Worm (Caenorhabditis elegans) whole organism, L1 larva: ENCODE data around the gene set-13.
A peak's percentile ranks its signal among the peaks of the same experiment; 100 is the strongest.

Source experiments
- aly-2 ChIP-seq: fragments of 150-350 bp; optimal IDR thresholded peaks from 2 replicates; lab custom pipeline; 2014; ENCODE audit warnings: missing biosample characterization, missing genetic modification characterization
- ama-1 ChIP-seq: fragments of 150-350 bp; optimal IDR thresholded peaks from 2 replicates; lab custom pipeline; 2014
- blmp-1 ChIP-seq: fragments of 150-350 bp; optimal IDR thresholded peaks from 2 replicates; lab custom pipeline; 2014; ENCODE audit warnings: missing biosample characterization, missing genetic modification characterization
- ceh-63 ChIP-seq: fragments of 200-800 bp; sonication (Bioruptor generic); optimal IDR thresholded peaks from 2 replicates; lab custom pipeline; 2018; ENCODE audit warnings: mild to moderate bottlenecking, missing genetic modification characterization, missing compliant biosample characterization
- ceh-82 ChIP-seq, 3 experiments: fragments of 150-350 bp in 1 of 3; sonication (generic microtip) in 2 of 3; optimal IDR thresholded peaks; 2 replicates each; lab custom pipeline; 2014 to 2017; ENCODE audit warnings: missing biosample characterization in 3 of 3, missing genetic modification characterization in 3 of 3
- ceh-90 ChIP-seq: sonication (generic microtip); optimal IDR thresholded peaks from 2 replicates; lab custom pipeline; 2016; ENCODE audit warnings: missing genetic modification characterization, missing compliant biosample characterization
- ces-1 ChIP-seq: fragments of 150-350 bp; optimal IDR thresholded peaks from 2 replicates; lab custom pipeline; 2014; ENCODE audit warnings: missing biosample characterization, missing genetic modification reagents, missing genetic modification characterization
- dpl-1 ChIP-seq, 3 experiments: fragments of 150-350 bp in 2 of 3; sonication (generic microtip) in 1 of 3; optimal IDR thresholded peaks; 2 replicates each; lab custom pipeline; 2014 to 2017; ENCODE audit warnings: missing biosample characterization in 3 of 3, missing genetic modification characterization in 3 of 3, missing genetic modification reagents in 3 of 3
- dsc-1 ChIP-seq: sonication (generic microtip); optimal IDR thresholded peaks from 2 replicates; lab custom pipeline; 2016; ENCODE audit warnings: mild to moderate bottlenecking, missing genetic modification characterization, missing compliant biosample characterization
- efl-1 ChIP-seq, 4 experiments: fragments of 150-350 bp; optimal IDR thresholded peaks in 3 of 4; peaks in 1 of 4; 1 replicate in 1 of 4; 2 replicates in 3 of 4; lab custom pipeline; 2014; ENCODE audit warnings: missing biosample characterization in 2 of 4, missing genetic modification characterization in 2 of 4, missing genetic modification reagents in 2 of 4
- efl-3 ChIP-seq: fragments of 200-800 bp; sonication (Bioruptor generic); optimal IDR thresholded peaks from 2 replicates; lab custom pipeline; 2018; ENCODE audit warnings: mild to moderate bottlenecking, missing genetic modification characterization, missing compliant biosample characterization
- ets-5 ChIP-seq: fragments of 200-800 bp; sonication (Bioruptor generic); IDR thresholded peaks from 2 replicates; pipeline ENCODE4 v1.3.6; 2022; ENCODE audit warnings: missing genetic modification characterization, missing compliant biosample characterization
- fkh-4 ChIP-seq: sonication (generic microtip); optimal IDR thresholded peaks from 2 replicates; lab custom pipeline; 2016; ENCODE audit warnings: missing compliant biosample characterization, missing genetic modification characterization, borderline replicate concordance
- fkh-8 ChIP-seq: sonication (generic microtip); optimal IDR thresholded peaks from 2 replicates; lab custom pipeline; 2016; ENCODE audit warnings: mild to moderate bottlenecking, missing genetic modification characterization, missing compliant biosample characterization
- isw-1 ChIP-seq: fragments of 200-800 bp; sonication (Bioruptor generic); IDR thresholded peaks from 2 replicates; pipeline ENCODE4 v1.3.6; 2022; ENCODE audit warnings: missing genetic modification characterization, missing compliant biosample characterization
- lin-14 ChIP-seq: fragments of 200-800 bp; sonication (Bioruptor generic); optimal IDR thresholded peaks from 2 replicates; lab custom pipeline; 2018; ENCODE audit warnings: mild to moderate bottlenecking, missing genetic modification characterization, moderate library complexity, missing compliant biosample characterization
- lin-15B ChIP-seq: fragments of 150-350 bp; sonication (generic microtip); optimal IDR thresholded peaks from 3 replicates; lab custom pipeline; 2014; ENCODE audit warnings: missing biosample characterization, missing genetic modification characterization
- lin-35 ChIP-seq, 2 experiments: fragments of 150-350 bp; optimal IDR thresholded peaks; 2 replicates each; lab custom pipeline; 2014; ENCODE audit warnings: missing biosample characterization in 2 of 2, missing genetic modification characterization in 2 of 2, missing genetic modification reagents in 2 of 2
- lin-39 ChIP-seq: fragments of 150-350 bp; optimal IDR thresholded peaks from 2 replicates; lab custom pipeline; 2014; ENCODE audit warnings: missing biosample characterization, missing genetic modification reagents, missing genetic modification characterization
- mab-9 ChIP-seq: fragments of 200-800 bp; sonication (Bioruptor generic); IDR thresholded peaks from 2 replicates; pipeline ENCODE4 v1.3.6; 2022; ENCODE audit warnings: missing genetic modification reagents, missing genetic modification characterization, missing compliant biosample characterization
- mdl-1 ChIP-seq, 2 experiments: fragments of 150-350 bp; optimal IDR thresholded peaks; 2 replicates each; lab custom pipeline; 2014 to 2017; ENCODE audit warnings: missing biosample characterization in 2 of 2, missing genetic modification characterization in 2 of 2, inconsistent platforms in 1 of 2
- nhr-11 ChIP-seq: fragments of 150-350 bp; optimal IDR thresholded peaks from 2 replicates; lab custom pipeline; 2014; ENCODE audit warnings: missing biosample characterization, missing genetic modification characterization
- nhr-12 ChIP-seq: sonication (generic microtip); optimal IDR thresholded peaks from 2 replicates; lab custom pipeline; 2017; ENCODE audit warnings: missing biosample characterization, missing genetic modification characterization
- nhr-19 ChIP-seq: fragments of 200-800 bp; sonication (Bioruptor generic); conservative IDR thresholded peaks from 2 replicates; pipeline ENCODE4 v1.3.6; 2022; ENCODE audit warnings: missing genetic modification characterization, missing compliant biosample characterization
- nhr-20 ChIP-seq: sonication (generic microtip); optimal IDR thresholded peaks from 2 replicates; lab custom pipeline; 2016; ENCODE audit warnings: mild to moderate bottlenecking, missing genetic modification characterization, missing compliant biosample characterization
- nhr-237 ChIP-seq: fragments of 150-350 bp; optimal IDR thresholded peaks from 2 replicates; lab custom pipeline; 2014; ENCODE audit warnings: missing biosample characterization, missing genetic modification characterization
- nhr-28 ChIP-seq: fragments of 150-350 bp; optimal IDR thresholded peaks from 2 replicates; lab custom pipeline; 2014; ENCODE audit warnings: missing biosample characterization, missing genetic modification characterization
- nhr-71 ChIP-seq: sonication (generic microtip); optimal IDR thresholded peaks from 2 replicates; lab custom pipeline; 2016; ENCODE audit warnings: mild to moderate bottlenecking, missing genetic modification characterization, moderate library complexity, missing compliant biosample characterization
- nhr-90 ChIP-seq: sonication (generic microtip); optimal IDR thresholded peaks from 2 replicates; lab custom pipeline; 2016; ENCODE audit warnings: mild to moderate bottlenecking, missing genetic modification characterization, missing compliant biosample characterization; ENCODE audit not compliant: poor library complexity
- pag-3 ChIP-seq: sonication (generic microtip); optimal IDR thresholded peaks from 2 replicates; lab custom pipeline; 2017; ENCODE audit warnings: missing genetic modification characterization, mild to moderate bottlenecking, missing compliant biosample characterization, antibody characterized with exemption, borderline replicate concordance; ENCODE audit not compliant: insufficient read depth
- pax-3 ChIP-seq: fragments of 200-800 bp; sonication (Bioruptor generic); optimal IDR thresholded peaks from 2 replicates; lab custom pipeline; 2018; ENCODE audit warnings: mild to moderate bottlenecking, missing genetic modification characterization, moderate library complexity, missing compliant biosample characterization
- pqm-1 ChIP-seq: sonication (generic microtip); optimal IDR thresholded peaks from 3 replicates; lab custom pipeline; 2017; ENCODE audit warnings: missing biosample characterization, missing genetic modification characterization
- rnt-1 ChIP-seq: sonication (generic microtip); optimal IDR thresholded peaks from 2 replicates; lab custom pipeline; 2016; ENCODE audit warnings: mild to moderate bottlenecking, missing genetic modification characterization, moderate library complexity, missing compliant biosample characterization
- skn-1 ChIP-seq: fragments of 150-350 bp; optimal IDR thresholded peaks from 2 replicates; lab custom pipeline; 2014; ENCODE audit warnings: missing biosample characterization, missing genetic modification characterization
- snu-23 ChIP-seq: sonication (generic microtip); optimal IDR thresholded peaks from 2 replicates; lab custom pipeline; 2016; ENCODE audit warnings: missing genetic modification characterization, missing compliant biosample characterization
- sptf-1 ChIP-seq: fragments of 150-350 bp; optimal IDR thresholded peaks from 2 replicates; lab custom pipeline; 2014; ENCODE audit warnings: missing biosample characterization, missing genetic modification characterization
- unc-130 ChIP-seq: fragments of 150-350 bp; optimal IDR thresholded peaks from 2 replicates; lab custom pipeline; 2017; ENCODE audit warnings: missing biosample characterization, missing genetic modification characterization, inconsistent platforms
- unc-30 ChIP-seq: sonication (generic microtip); optimal IDR thresholded peaks from 2 replicates; lab custom pipeline; 2017; ENCODE audit warnings: missing biosample characterization, missing genetic modification characterization
- xbp-1 ChIP-seq: sonication (generic microtip); optimal IDR thresholded peaks from 2 replicates; lab custom pipeline; 2016; ENCODE audit warnings: missing genetic modification characterization, missing compliant biosample characterization
- zag-1 ChIP-seq: fragments of 150-350 bp; optimal IDR thresholded peaks from 2 replicates; lab custom pipeline; 2014; ENCODE audit warnings: missing biosample characterization, missing genetic modification characterization
- ztf-11 ChIP-seq, 2 experiments: sonication (generic microtip); optimal IDR thresholded peaks; 2 replicates each; lab custom pipeline; 2016 to 2017; ENCODE audit warnings: missing genetic modification characterization in 2 of 2, missing biosample characterization in 1 of 2, missing compliant biosample characterization in 1 of 2
- ztf-4 ChIP-seq: fragments of 150-350 bp; optimal IDR thresholded peaks from 2 replicates; lab custom pipeline; 2014; ENCODE audit warnings: missing biosample characterization, missing genetic modification characterization

The set-13 gene

ce11 chrII:2861385-2862099, 44.8 kb downstream of the set-13 start:
- TF ChIP-seq nhr-12 (tag; lab: Kevin White, UChicago) (no peak), ztf-4 (no peak), unc-130 (tag; lab: Kevin White, UChicago) (no peak), ama-1 (lab: Kevin White, UChicago) (no peak), ceh-90 (tag; lab: Kevin White, UChicago) (no peak), mdl-1 (tag; optimal IDR thresholded peaks at IDR 0.05; lab: Kevin White, UChicago) (no peak), lin-14 (GFP tag; lab: Kevin White, UChicago) (peak; percentile 9), efl-3 (GFP tag; lab: Kevin White, UChicago) (no peak), rnt-1 (tag; lab: Kevin White, UChicago) (peak; percentile 51), isw-1 (GFP tag; lab: Robert Waterston, UW) (no peak), efl-1 (optimal IDR thresholded peaks at IDR 0.05; lab: Kevin White, UChicago) (no peak), efl-1 (GFP tag; optimal IDR thresholded peaks at IDR 0.05 in 1 of 2; lab: Kevin White, UChicago) (peak in 1 of 2 experiments; percentile 86), dsc-1 (no peak), lin-39 (tag; lab: Kevin White, UChicago) (no peak), nhr-28 (tag; lab: Kevin White, UChicago) (no peak), pqm-1 (tag; lab: Kevin White, UChicago) (no peak), lin-15B (tag; lab: Kevin White, UChicago) (no peak), blmp-1 (tag; lab: Kevin White, UChicago) (peak; percentile 89), lin-35 (GFP tag; optimal IDR thresholded peaks at IDR 0.05; lab: Kevin White, UChicago) (peak in 1 of 2 experiments; percentile 30), ets-5 (GFP tag; lab: Robert Waterston, UW) (no peak), unc-30 (tag; lab: Kevin White, UChicago) (no peak), fkh-4 (tag; lab: Kevin White, UChicago) (no peak), skn-1 (tag; lab: Kevin White, UChicago) (peak; percentile 7), sptf-1 (no peak), ceh-82 (tag; optimal IDR thresholded peaks at IDR 0.05; lab: Kevin White, UChicago) (peak in 1 of 3 experiments; percentile 26), ces-1 (no peak), fkh-8 (tag; lab: Kevin White, UChicago) (no peak), nhr-20 (tag; lab: Kevin White, UChicago) (peak; percentile 18)
- TF ChIP-seq, all 84 proteins: peak for 8

- TF ChIP-seq nhr-12 (tag; lab: Kevin White, UChicago) (no peak), efl-1 (optimal IDR thresholded peaks at IDR 0.05; lab: Kevin White, UChicago) (no peak), efl-1 (GFP tag; optimal IDR thresholded peaks at IDR 0.05 in 1 of 2; lab: Kevin White, UChicago) (peak in 1 of 2 experiments; percentile 37)
Measured at ce11 chrII:2862557-2863035, 45.8 kb downstream of the set-13 start.

- TF ChIP-seq nhr-90 (tag; lab: Kevin White, UChicago) (no peak), pag-3 (no peak), mab-9 (no peak), zag-1 (tag; lab: Kevin White, UChicago) (no peak), fkh-4 (tag; lab: Kevin White, UChicago) (no peak), nhr-237 (tag; lab: Kevin White, UChicago) (no peak), aly-2 (tag; lab: Kevin White, UChicago) (no peak), nhr-11 (tag; lab: Kevin White, UChicago) (no peak), lin-35 (GFP tag; optimal IDR thresholded peaks at IDR 0.05; lab: Kevin White, UChicago) (no peak), ztf-4 (no peak), pqm-1 (tag; lab: Kevin White, UChicago) (no peak), nhr-71 (tag; lab: Kevin White, UChicago) (no peak), xbp-1 (tag; lab: Kevin White, UChicago) (no peak), ztf-11 (tag; optimal IDR thresholded peaks at IDR 0.05; lab: Kevin White, UChicago) (no peak), unc-130 (tag; lab: Kevin White, UChicago) (no peak), snu-23 (no peak), nhr-19 (GFP tag; lab: Robert Waterston, UW) (no peak), pax-3 (tag; lab: Kevin White, UChicago) (no peak), dpl-1 (GFP tag; optimal IDR thresholded peaks at IDR 0.05; lab: Kevin White, UChicago) (no peak), ceh-63 (GFP tag; lab: Kevin White, UChicago) (no peak)
Measured at ce11 chrII:2864229-2864628, 47.5 kb downstream of the set-13 start, which contains the start of gene Y110A2AL.5. Y110A2AL.5 (plus strand) TSS chrII:2864529.
